Fruit fly (Drosophila melanogaster) whole organism, embryonic: ENCODE data around the gene CG15014.

Source experiments
- Aef1 ChIP-seq: fragments of 200-800 bp; sonication (Bioruptor generic); IDR thresholded peaks from 3 replicates; pipeline ENCODE4 v1.3.6; 2022; ENCODE audit warnings: missing biosample characterization, missing genetic modification characterization
- Atf6 ChIP-seq: fragments of 200-800 bp; sonication (Bioruptor generic); IDR thresholded peaks from 2 replicates; pipeline ENCODE4 v1.3.6; 2022; ENCODE audit warnings: missing biosample characterization, missing genetic modification characterization
- CG10321 ChIP-seq: fragments of 200-800 bp; sonication (Bioruptor generic); IDR thresholded peaks from 2 replicates; pipeline ENCODE4 v1.3.6; 2022; ENCODE audit warnings: missing biosample characterization, missing genetic modification characterization
- CG10366 ChIP-seq: fragments of 200-800 bp; sonication (Bioruptor generic); IDR thresholded peaks from 2 replicates; pipeline ENCODE4 v1.3.6; 2022; ENCODE audit warnings: missing biosample characterization, missing genetic modification characterization
- CG10543 ChIP-seq: fragments of 200-800 bp; sonication (Bioruptor generic); optimal IDR thresholded peaks from 3 replicates; lab custom pipeline; 2017; ENCODE audit warnings: missing biosample characterization, mild to moderate bottlenecking, missing genetic modification characterization, moderate library complexity
- CG12744 ChIP-seq: fragments of 200-800 bp; sonication (Bioruptor generic); optimal IDR thresholded peaks from 2 replicates; lab custom pipeline; 2016; ENCODE audit warnings: missing biosample characterization, missing genetic modification characterization
- CG13123 ChIP-seq: fragments of 200-800 bp; sonication (Bioruptor generic); optimal IDR thresholded peaks from 2 replicates; lab custom pipeline; 2016; ENCODE audit warnings: missing biosample characterization, missing genetic modification characterization
- CG13287 ChIP-seq: fragments of 200-800 bp; sonication (Bioruptor generic); IDR thresholded peaks from 2 replicates; pipeline ENCODE4 v1.3.6; 2022; ENCODE audit warnings: missing biosample characterization, missing genetic modification characterization; ENCODE audit not compliant: partially characterized antibody
- CG2116 ChIP-seq: fragments of 200-800 bp; sonication (Bioruptor generic); optimal IDR thresholded peaks from 3 replicates; lab custom pipeline; 2018; ENCODE audit warnings: missing biosample characterization, mild to moderate bottlenecking, missing genetic modification characterization
- CG2120 ChIP-seq: fragments of 200-800 bp; sonication (Bioruptor generic); optimal IDR thresholded peaks from 3 replicates; lab custom pipeline; 2016; ENCODE audit warnings: missing biosample characterization, missing genetic modification characterization
- CG31365 ChIP-seq: fragments of 200-800 bp; sonication (Bioruptor generic); optimal IDR thresholded peaks from 2 replicates; lab custom pipeline; 2018; ENCODE audit warnings: missing biosample characterization, mild to moderate bottlenecking, missing genetic modification characterization
- CG32532 ChIP-seq: fragments of 200-800 bp; sonication (Bioruptor generic); IDR thresholded peaks from 2 replicates; pipeline ENCODE4 v1.3.6; 2022; ENCODE audit warnings: missing biosample characterization, missing genetic modification characterization
- CG32772 ChIP-seq: fragments of 200-800 bp; sonication (Bioruptor generic); IDR thresholded peaks from 2 replicates; pipeline ENCODE4 v1.3.6; 2022; ENCODE audit warnings: missing biosample characterization, missing genetic modification characterization
- CG3838 ChIP-seq: fragments of 200-800 bp; sonication (Bioruptor generic); optimal IDR thresholded peaks from 3 replicates; lab custom pipeline; 2016; ENCODE audit warnings: missing biosample characterization, missing genetic modification characterization
- CG43689 ChIP-seq: fragments of 200-800 bp; sonication (Bioruptor generic); IDR thresholded peaks from 2 replicates; pipeline ENCODE4 v1.3.6; 2022; ENCODE audit warnings: missing biosample characterization, missing genetic modification characterization
- CG6765 ChIP-seq: fragments of 200-800 bp; sonication (Bioruptor generic); optimal IDR thresholded peaks from 3 replicates; lab custom pipeline; 2017; ENCODE audit warnings: missing biosample characterization, mild to moderate bottlenecking, missing genetic modification characterization
- CTCF ChIP-seq: fragments of 200-800 bp; sonication (Bioruptor generic); optimal IDR thresholded peaks from 2 replicates; lab custom pipeline; 2017; ENCODE audit warnings: missing biosample characterization, mild to moderate bottlenecking, missing genetic modification characterization, moderate library complexity
- CoRest ChIP-seq: fragments of 200-800 bp; sonication (Bioruptor generic); optimal IDR thresholded peaks from 3 replicates; lab custom pipeline; 2018; ENCODE audit warnings: missing biosample characterization, mild to moderate bottlenecking, missing genetic modification characterization, moderate library complexity
- Dfd ChIP-seq, 2 experiments: fragments of >200 bp; optimal IDR thresholded peaks; 2 replicates each; lab custom pipeline; 2017; ENCODE audit warnings: missing biosample characterization in 2 of 2, missing genetic modification characterization in 2 of 2
- Ets97D ChIP-seq: fragments of 200-800 bp; sonication (Bioruptor generic); optimal IDR thresholded peaks from 3 replicates; lab custom pipeline; 2016; ENCODE audit warnings: missing biosample characterization, missing genetic modification characterization
- Hsf ChIP-seq: fragments of 200-800 bp; sonication (Bioruptor generic); optimal IDR thresholded peaks from 3 replicates; lab custom pipeline; 2016; ENCODE audit warnings: missing biosample characterization, missing genetic modification characterization
- Kr ChIP-seq: fragments of 200-800 bp; sonication (Bioruptor generic); optimal IDR thresholded peaks from 2 replicates; lab custom pipeline; 2017; ENCODE audit warnings: missing biosample characterization, mild to moderate bottlenecking, missing genetic modification characterization
- Mes4 ChIP-seq: fragments of 200-800 bp; sonication (Bioruptor generic); optimal IDR thresholded peaks from 2 replicates; lab custom pipeline; 2016; ENCODE audit warnings: missing biosample characterization, missing genetic modification characterization
- PHDP ChIP-seq: fragments of 200-800 bp; sonication (Bioruptor generic); optimal IDR thresholded peaks from 3 replicates; lab custom pipeline; 2018; ENCODE audit warnings: missing biosample characterization, mild to moderate bottlenecking, missing genetic modification characterization, moderate library complexity
- Scr ChIP-seq: fragments of 200-800 bp; sonication (Bioruptor generic); IDR thresholded peaks from 2 replicates; pipeline ENCODE4 v1.3.6; 2022; ENCODE audit warnings: missing biosample characterization, missing genetic modification characterization; ENCODE audit not compliant: partially characterized antibody
- Side ChIP-seq: fragments of 200-800 bp; sonication (Bioruptor generic); optimal IDR thresholded peaks from 2 replicates; lab custom pipeline; 2016; ENCODE audit warnings: missing biosample characterization, missing genetic modification characterization
- Usf ChIP-seq: fragments of 200-800 bp; sonication (Bioruptor generic); optimal IDR thresholded peaks from 2 replicates; lab custom pipeline; 2017; ENCODE audit warnings: missing genotype, missing biosample characterization, missing genetic modification characterization
- bcd ChIP-seq: fragments of 200-800 bp; sonication (Bioruptor generic); optimal IDR thresholded peaks from 2 replicates; lab custom pipeline; 2017; ENCODE audit warnings: missing biosample characterization, mild to moderate bottlenecking, missing genetic modification characterization
- corto ChIP-seq: fragments of 200-800 bp; sonication (Bioruptor generic); optimal IDR thresholded peaks from 2 replicates; lab custom pipeline; 2016; ENCODE audit warnings: missing biosample characterization, mild to moderate bottlenecking, missing genetic modification characterization, moderate library complexity
- croc ChIP-seq: fragments of 200-800 bp; sonication (Bioruptor generic); conservative IDR thresholded peaks from 3 replicates; pipeline ENCODE4 v1.3.6; 2022; ENCODE audit warnings: missing biosample characterization, missing genetic modification characterization
- crp ChIP-seq, 2 experiments: fragments of 200-800 bp; sonication (Bioruptor generic); optimal IDR thresholded peaks; 2 replicates in 1 of 2; 3 replicates in 1 of 2; lab custom pipeline; 2017; ENCODE audit warnings: missing biosample characterization in 2 of 2, missing genetic modification characterization in 2 of 2, mild to moderate bottlenecking in 1 of 2, moderate library complexity in 1 of 2
- emc ChIP-seq: fragments of 200-800 bp; sonication (Bioruptor generic); optimal IDR thresholded peaks from 2 replicates; lab custom pipeline; 2016; ENCODE audit warnings: missing biosample characterization, missing genetic modification characterization
- en ChIP-seq: fragments of 200-800 bp; sonication (Bioruptor generic); optimal IDR thresholded peaks from 2 replicates; lab custom pipeline; 2016; ENCODE audit warnings: missing biosample characterization, missing genetic modification characterization
- eve ChIP-seq, 2 experiments: fragments of >200 bp; optimal IDR thresholded peaks; 2 replicates each; lab custom pipeline; 2017; ENCODE audit warnings: missing biosample characterization in 2 of 2, missing genetic modification characterization in 2 of 2
- gce ChIP-seq: fragments of 200-800 bp; sonication (Bioruptor generic); IDR thresholded peaks from 3 replicates; pipeline ENCODE4 v1.3.6; 2022; ENCODE audit warnings: missing biosample characterization, missing genetic modification characterization
- jing ChIP-seq: fragments of 200-800 bp; sonication (Bioruptor generic); optimal IDR thresholded peaks from 2 replicates; lab custom pipeline; 2018; ENCODE audit warnings: missing biosample characterization, mild to moderate bottlenecking, missing genetic modification characterization
- nau ChIP-seq: fragments of 200-800 bp; sonication (Bioruptor generic); optimal IDR thresholded peaks from 3 replicates; lab custom pipeline; 2017; ENCODE audit warnings: missing biosample characterization, mild to moderate bottlenecking, missing genetic modification characterization, missing genetic modification reagents
- nerfin-1 ChIP-seq: fragments of 200-800 bp; sonication (Bioruptor generic); optimal IDR thresholded peaks from 3 replicates; lab custom pipeline; 2019; ENCODE audit warnings: missing biosample characterization, mild to moderate bottlenecking, missing genetic modification characterization, moderate library complexity
- nmo ChIP-seq: fragments of 200-800 bp; sonication (Bioruptor generic); optimal IDR thresholded peaks from 2 replicates; lab custom pipeline; 2018; ENCODE audit warnings: missing biosample characterization, mild to moderate bottlenecking, missing genetic modification characterization, moderate library complexity
- otp ChIP-seq: fragments of 200-800 bp; sonication (Bioruptor generic); IDR thresholded peaks from 3 replicates; pipeline ENCODE4, ENCODE4 v1.3.6; 2022; ENCODE audit warnings: missing biosample characterization, missing genetic modification characterization
- p53 ChIP-seq: fragments of 200-800 bp; sonication (Bioruptor generic); optimal IDR thresholded peaks from 2 replicates; lab custom pipeline; 2016; ENCODE audit warnings: missing biosample characterization, missing genetic modification characterization
- pan ChIP-seq, 4 experiments: fragments of >200 bp in 3 of 4; fragments of 200-800 bp in 1 of 4; sonication (Bioruptor generic) in 1 of 4; optimal IDR thresholded peaks in 3 of 4; IDR thresholded peaks in 1 of 4; 2 replicates each; pipeline versions ENCODE4 v1.3.6 to Lab custom; 2017 to 2022; ENCODE audit warnings: missing biosample characterization in 2 of 4, missing genetic modification characterization in 2 of 4, mixed read lengths in 1 of 4
- peb ChIP-seq: fragments of 200-800 bp; sonication (Bioruptor generic); IDR thresholded peaks from 2 replicates; pipeline ENCODE4 v1.3.6; 2022; ENCODE audit warnings: missing biosample characterization, missing genetic modification characterization
- pfk ChIP-seq: fragments of 200-800 bp; sonication (Bioruptor generic); optimal IDR thresholded peaks from 2 replicates; lab custom pipeline; 2018; ENCODE audit warnings: missing biosample characterization, mild to moderate bottlenecking, missing genetic modification characterization, moderate library complexity
- pho ChIP-seq: fragments of 200-800 bp; sonication (Bioruptor generic); optimal IDR thresholded peaks from 2 replicates; lab custom pipeline; 2016; ENCODE audit warnings: missing biosample characterization, missing genetic modification characterization
- phol ChIP-seq: fragments of 200-800 bp; sonication (Bioruptor generic); optimal IDR thresholded peaks from 3 replicates; lab custom pipeline; 2018; ENCODE audit warnings: missing biosample characterization, mild to moderate bottlenecking, missing genetic modification characterization, moderate library complexity
- ranshi ChIP-seq: fragments of 200-800 bp; sonication (Bioruptor generic); IDR thresholded peaks from 2 replicates; pipeline ENCODE4 v1.3.6; 2022; ENCODE audit warnings: missing biosample characterization, missing genetic modification characterization
- tll ChIP-seq, 2 experiments: fragments of 200-800 bp in 1 of 2; fragments of >200 bp in 1 of 2; sonication (Bioruptor generic) in 1 of 2; optimal IDR thresholded peaks; 2 replicates each; lab custom pipeline; 2017 to 2019; ENCODE audit warnings: missing biosample characterization in 2 of 2, missing genetic modification characterization in 2 of 2, mild to moderate bottlenecking in 1 of 2, moderate library complexity in 1 of 2
- ttk ChIP-seq: fragments of 200-800 bp; sonication (Bioruptor generic); IDR thresholded peaks from 2 replicates; pipeline ENCODE4 v2.1.2; 2022; ENCODE audit warnings: missing biosample characterization, missing genetic modification characterization
- unpg ChIP-seq: fragments of 200-800 bp; sonication (Bioruptor generic); optimal IDR thresholded peaks from 3 replicates; lab custom pipeline; 2018; ENCODE audit warnings: missing biosample characterization, mild to moderate bottlenecking, missing genetic modification characterization, moderate library complexity
- wor ChIP-seq: fragments of 200-800 bp; sonication (Bioruptor generic); IDR thresholded peaks from 2 replicates; pipeline ENCODE4 v1.3.6; 2022; ENCODE audit warnings: missing biosample characterization, missing genetic modification characterization

Gene CG15014

DNA sequence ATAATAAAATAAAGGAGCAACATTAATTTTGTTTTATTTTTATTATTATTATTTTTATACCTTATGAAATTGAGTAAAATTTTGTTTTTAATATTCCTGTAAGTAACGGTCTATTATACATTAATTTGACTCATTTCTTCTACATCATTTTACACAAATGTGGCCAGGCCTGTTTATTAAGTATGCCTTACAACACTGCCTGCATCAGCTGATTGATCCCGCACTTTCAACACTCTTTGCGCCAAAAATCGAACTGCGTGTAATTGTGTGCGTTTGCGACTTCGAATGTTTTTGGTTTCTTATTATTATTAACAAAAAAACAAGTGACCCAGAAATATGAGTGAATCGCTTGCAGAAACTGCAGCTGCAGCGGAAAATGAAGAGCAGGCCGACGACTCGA is 8.8 kb downstream of the CG15014 start, which contains the start of gene Claspin (continued):
- TF ChIP-seq crp (GFP tag; optimal IDR thresholded peaks at IDR 0.05; lab: Kevin White, UChicago) = peak; percentile 97 to 99
- no peak for TF ChIP-seq eve (GFP tag; optimal IDR thresholded peaks at IDR 0.05; lab: Kevin White, UChicago)
- peak; percentile 44 for TF ChIP-seq Hsf (GFP tag; lab: Kevin White, UChicago)
- TF ChIP-seq nau = no peak
- TF ChIP-seq CG2120 (GFP tag; lab: Kevin White, UChicago) = peak; percentile 75
- TF ChIP-seq p53 = no peak
- no peak for TF ChIP-seq Kr (GFP tag; lab: Kevin White, UChicago)
- TF ChIP-seq otp = no peak
- no peak for TF ChIP-seq CG10543 (GFP tag; lab: Kevin White, UChicago)
- no peak for TF ChIP-seq en
- no peak for TF ChIP-seq CG32772 (GFP tag; lab: Robert Waterston, UW)
- peak; percentile 44 for TF ChIP-seq nmo (GFP tag; lab: Kevin White, UChicago)
- TF ChIP-seq Scr (GFP tag; lab: Robert Waterston, UW) = no peak
- no peak; the same call in 1 of the 2 replicates for TF ChIP-seq CG32532 (GFP tag; lab: Robert Waterston, UW)
- peak; percentile 18 for TF ChIP-seq CG13123 (GFP tag; lab: Kevin White, UChicago)
- TF ChIP-seq Side (GFP tag; lab: Kevin White, UChicago) = peak; percentile 61
- no peak for TF ChIP-seq Dfd (GFP tag; optimal IDR thresholded peaks at IDR 0.05; lab: Kevin White, UChicago)
- peak; percentile 80 for TF ChIP-seq Ets97D (GFP tag; lab: Kevin White, UChicago)
- peak; percentile 13; the same call in 1 of the 2 replicates for TF ChIP-seq CG10366
- no peak for TF ChIP-seq Usf (GFP tag; lab: Kevin White, UChicago)
- TF ChIP-seq Mes4 (GFP tag; lab: Kevin White, UChicago) = no peak
- TF ChIP-seq ttk (GFP tag; lab: Robert Waterston, UW) = no peak
- TF ChIP-seq pfk (GFP tag; lab: Kevin White, UChicago) = no peak
- peak; percentile 26 for TF ChIP-seq bcd (GFP tag; lab: Kevin White, UChicago)
- TF ChIP-seq pan (optimal IDR thresholded peaks at IDR 0.05; lab: Kevin White, UChicago) = no peak
- TF ChIP-seq pan (GFP tag; optimal IDR thresholded peaks at IDR 0.05 in 1 of 2, IDR thresholded peaks at IDR 0.05 in 1 of 2) = peak in 1 of 2 experiments; percentile 20
- no peak for TF ChIP-seq wor (GFP tag; lab: Robert Waterston, UW)
- 0 out of 2 replicates have a peak, but pooled peaks have one; percentile 11 for TF ChIP-seq ranshi (GFP tag; lab: Robert Waterston, UW)
- no peak for TF ChIP-seq CG6765 (GFP tag; lab: Kevin White, UChicago)
- TF ChIP-seq CG3838 = no peak
- TF ChIP-seq CG12744 (GFP tag; lab: Kevin White, UChicago) = no peak
- TF ChIP-seq jing (GFP tag; lab: Kevin White, UChicago) = no peak
- no peak for TF ChIP-seq tll (GFP tag; optimal IDR thresholded peaks at IDR 0.05; lab: Kevin White, UChicago)
- peak; percentile 53 for TF ChIP-seq pho (GFP tag; lab: Kevin White, UChicago)
- TF ChIP-seq CG31365 (tag; lab: Kevin White, UChicago) = no peak
- no peak for TF ChIP-seq unpg
- peak; percentile 34 for TF ChIP-seq CG2116 (GFP tag; lab: Kevin White, UChicago)
- TF ChIP-seq corto = no peak
- TF ChIP-seq Aef1 (GFP tag; lab: Robert Waterston, UW) = 0 out of 3 replicates have a peak, but pooled peaks have one; percentile 21
- peak; percentile 44 for TF ChIP-seq CTCF (GFP tag; lab: Kevin White, UChicago)
- no peak for TF ChIP-seq Atf6 (GFP tag; lab: Robert Waterston, UW)
- TF ChIP-seq PHDP (tag; lab: Kevin White, UChicago) = peak; percentile 40
- TF ChIP-seq peb = no peak
- no peak for TF ChIP-seq emc (GFP tag; lab: Kevin White, UChicago)
- TF ChIP-seq CG43689 (GFP tag; lab: Robert Waterston, UW) = no peak
- TF ChIP-seq gce = no peak
- peak; percentile 66 for TF ChIP-seq CG13287
- TF ChIP-seq CG10321 (GFP tag; lab: Robert Waterston, UW) = no peak
- TF ChIP-seq croc (GFP tag; lab: Robert Waterston, UW) = no peak
- TF ChIP-seq phol (tag; lab: Kevin White, UChicago) = no peak
- no peak for TF ChIP-seq nerfin-1
- peak; percentile 63 for TF ChIP-seq CoRest (tag; lab: Kevin White, UChicago)
